Fruit fly (Drosophila melanogaster) whole organism, embryonic: ENCODE measurements around the gene CG8326.

Experiments used
- CG7745 ChIP-seq: fragments of 200-800 bp; sonication (Bioruptor generic); optimal IDR thresholded peaks from 2 replicates; lab custom pipeline; 2018; ENCODE audit warnings: missing biosample characterization, mild to moderate bottlenecking, missing genetic modification characterization, moderate library complexity
- Chrac-16 ChIP-seq: fragments of 200-800 bp; sonication (Bioruptor generic); optimal IDR thresholded peaks from 3 replicates; lab custom pipeline; 2016; ENCODE audit warnings: missing biosample characterization, missing genetic modification characterization
- CrebB ChIP-seq: fragments of 200-800 bp; sonication (Bioruptor generic); optimal IDR thresholded peaks from 3 replicates; lab custom pipeline; 2018; ENCODE audit warnings: missing biosample characterization, mild to moderate bottlenecking, missing genetic modification characterization
- crol ChIP-seq: fragments of 200-800 bp; sonication (Bioruptor generic); IDR thresholded peaks from 2 replicates; pipeline ENCODE4 v1.3.6; 2022; ENCODE audit warnings: missing biosample characterization, missing genetic modification characterization
- pb ChIP-seq: fragments of 200-800 bp; sonication (Bioruptor generic); optimal IDR thresholded peaks from 3 replicates; lab custom pipeline; 2016; ENCODE audit warnings: missing biosample characterization, missing genetic modification characterization
- psq ChIP-seq: fragments of 200-800 bp; sonication (Bioruptor generic); optimal IDR thresholded peaks from 2 replicates; lab custom pipeline; 2017; ENCODE audit warnings: missing biosample characterization, missing genetic modification characterization
- sima ChIP-seq: fragments of 200-800 bp; sonication (Bioruptor generic); optimal IDR thresholded peaks from 2 replicates; lab custom pipeline; 2016; ENCODE audit warnings: missing biosample characterization, missing genetic modification characterization
- tio ChIP-seq: fragments of 200-800 bp; sonication (Bioruptor generic); optimal IDR thresholded peaks from 2 replicates; lab custom pipeline; 2017; ENCODE audit warnings: missing biosample characterization, missing genetic modification characterization, inconsistent platforms
- tx ChIP-seq: fragments of 200-800 bp; sonication (Bioruptor generic); optimal IDR thresholded peaks from 2 replicates; lab custom pipeline; 2016; ENCODE audit warnings: missing biosample characterization, missing genetic modification characterization
- vnd ChIP-seq: fragments of 200-800 bp; sonication (Bioruptor generic); IDR thresholded peaks from 3 replicates; pipeline ENCODE4 v1.3.6; 2022; ENCODE audit warnings: missing biosample characterization, missing genetic modification characterization; ENCODE audit not compliant: partially characterized antibody

- TF ChIP-seq Chrac-16 (GFP tag; lab: Kevin White, UChicago) (no peak), pb (GFP tag; lab: Kevin White, UChicago) (no peak), psq (GFP tag; lab: Kevin White, UChicago) (no peak), crol (GFP tag; lab: Robert Waterston, UW) (peak; percentile 94), tx (GFP tag; lab: Kevin White, UChicago) (no peak), tio (GFP tag; lab: Kevin White, UChicago) (no peak), CG7745 (tag; lab: Kevin White, UChicago) (no peak), CrebB (no peak), vnd (no peak), sima (no peak)
Measured at dm6 chrX:17640837-17641236, 11.5 kb upstream of the CG8326 start.
